Worm (Caenorhabditis elegans): ENCODE measurements around the gene str-178.
A peak's percentile ranks its signal among the peaks of the same experiment; 100 is the strongest.

The str-178 gene

ce11 chrV:12728062-12728665 lies 11.8 kb upstream of the str-178 start, which contains the start of the genes rpl-28 and mrpl-49 (continued):
- TF ChIP-seq lin-35 (GFP tag; optimal IDR thresholded peaks at IDR 0.05), result peak in 1 of 3 experiments; percentile 76
- TF ChIP-seq attf-5 (GFP tag; optimal IDR thresholded peaks at IDR 0.05), result peak; percentile 95
- peak; percentile 99 for TF ChIP-seq attf-3 (GFP tag; conservative IDR thresholded peaks at IDR 0.05)
- peak; percentile 56 for TF ChIP-seq lsl-1 (GFP tag; optimal IDR thresholded peaks at IDR 0.05)
- no peak for TF ChIP-seq T07F8.4 (tag; optimal IDR thresholded peaks at IDR 0.05)
- TF ChIP-seq B0019.2 (GFP tag; conservative IDR thresholded peaks at IDR 0.05), result 0 out of 2 replicates have a peak, but pooled peaks have one; percentile 25
- TF ChIP-seq D2030.7 (GFP tag; IDR thresholded peaks at IDR 0.05), result peak; percentile 42; the same call in 1 of the 2 replicates
- TF ChIP-seq hmg-1.2 (GFP tag; IDR thresholded peaks at IDR 0.05), result peak; percentile 52

- TF ChIP-seq repo-1 (tag; optimal IDR thresholded peaks at IDR 0.05), result no peak
- peak in 1 of 3 experiments; percentile 5 for TF ChIP-seq lin-35 (GFP tag; optimal IDR thresholded peaks at IDR 0.05)
- peak; percentile 54; the same call in 1 of the 2 replicates for TF ChIP-seq madf-6 (GFP tag; IDR thresholded peaks at IDR 0.05)
- TF ChIP-seq nfyb-1 (GFP tag; IDR thresholded peaks at IDR 0.05), result 0 out of 2 replicates have a peak, but pooled peaks have one; percentile 29
- TF ChIP-seq ekl-4 (GFP tag; IDR thresholded peaks at IDR 0.05), result 0 out of 2 replicates have a peak, but pooled peaks have one; percentile 34
- peak; percentile 51 for TF ChIP-seq B0336.3 (GFP tag; IDR thresholded peaks at IDR 0.05)
- TF ChIP-seq madf-8 (GFP tag; conservative IDR thresholded peaks at IDR 0.05), result no peak
- peak; percentile 9 for TF ChIP-seq lin-54 (GFP tag; optimal IDR thresholded peaks at IDR 0.05)
Measured at ce11 chrV:12727104-12727637, 10.8 kb upstream of the str-178 start, which contains the start of gene R11D1.13. TSS of gene R11D1.13 (plus strand) at chrV:12727154.

DNA sequence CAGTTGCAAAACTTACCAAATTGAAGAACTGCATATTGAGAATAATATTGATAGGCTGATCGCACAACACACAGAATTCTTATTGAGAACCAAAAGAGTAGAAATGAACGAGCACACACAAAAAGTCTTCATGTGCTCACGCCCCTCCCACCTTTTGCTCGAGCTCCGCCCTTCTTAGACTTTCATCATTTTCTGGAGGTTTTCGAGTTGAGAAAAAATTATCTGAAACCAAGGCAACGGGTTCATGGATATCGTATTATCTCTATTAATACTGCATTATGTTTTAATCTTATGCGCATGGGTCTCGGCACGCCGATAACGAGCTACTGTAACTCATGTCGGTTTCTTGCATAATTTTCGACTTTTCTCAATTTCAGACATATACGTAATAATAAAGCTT lies 9.5 kb upstream of the str-178 start, which contains the start of gene R11D1.12:
Gene R11D1.12, minus strand, starts transcription at position 101 of the 400 bp plus-strand sequence.
- TF ChIP-seq madf-10 (tag; optimal IDR thresholded peaks at IDR 0.05), result no peak
- no peak for TF ChIP-seq B0336.3 (GFP tag; IDR thresholded peaks at IDR 0.05)
- TF ChIP-seq rec-8 (tag; optimal IDR thresholded peaks at IDR 0.05), result no peak
- no peak for TF ChIP-seq F22D6.2 (tag; optimal IDR thresholded peaks at IDR 0.05)
- no peak for TF ChIP-seq tbp1 (GFP tag; optimal IDR thresholded peaks at IDR 0.05)
- no peak for TF ChIP-seq Y67H2A.10 (GFP tag; conservative IDR thresholded peaks at IDR 0.05)
- no peak for TF ChIP-seq T26A5.8 (tag; optimal IDR thresholded peaks at IDR 0.05)
- no peak for TF ChIP-seq lin-54 (GFP tag; optimal IDR thresholded peaks at IDR 0.05)
- no peak for TF ChIP-seq ets-4 (GFP tag; optimal IDR thresholded peaks at IDR 0.05)
- TF ChIP-seq B0261.1 (tag; optimal IDR thresholded peaks at IDR 0.05), result no peak
- no peak for TF ChIP-seq akir-1 (GFP tag; optimal IDR thresholded peaks at IDR 0.05)
- TF ChIP-seq C17E4.6 (GFP tag; IDR thresholded peaks at IDR 0.05), result no peak
- TF ChIP-seq F37B4.10 (GFP tag; IDR thresholded peaks at IDR 0.05), result no peak
- no peak for TF ChIP-seq bed-2 (GFP tag; IDR thresholded peaks at IDR 0.05)
- TF ChIP-seq rcor-1 (GFP tag; IDR thresholded peaks at IDR 0.05), result no peak
- no peak for TF ChIP-seq F23B12.7 (tag; optimal IDR thresholded peaks at IDR 0.05; ENCODE audit: insufficient read depth)
- no peak for TF ChIP-seq tlf-1 (GFP tag; optimal IDR thresholded peaks at IDR 0.05)
- no peak for TF ChIP-seq egl-44 (GFP tag; IDR thresholded peaks at IDR 0.05)
- no peak for TF ChIP-seq mel-28 (tag; optimal IDR thresholded peaks at IDR 0.05; ENCODE audit: borderline replicate concordance)
- TF ChIP-seq D2030.7 (GFP tag; IDR thresholded peaks at IDR 0.05), result no peak

DNA sequence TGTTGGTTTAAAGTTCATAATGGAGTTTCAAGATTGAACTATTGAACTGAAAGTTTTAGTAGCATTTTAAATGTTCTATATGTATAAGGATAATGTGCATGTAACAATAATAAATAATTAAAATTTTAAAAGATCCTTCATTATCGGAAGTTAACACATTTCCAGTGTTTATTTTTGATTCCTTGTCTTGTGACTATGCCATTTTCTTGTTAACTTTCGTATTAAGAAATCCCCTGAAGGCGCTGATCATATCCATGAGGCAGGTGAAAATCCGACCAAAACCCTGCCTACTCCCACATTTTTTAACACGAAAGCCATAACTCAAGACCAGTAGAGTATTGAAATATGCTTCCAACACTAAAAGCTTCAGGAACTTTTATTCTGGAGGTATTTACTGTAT lies 3.4 kb upstream of the str-178 start, which contains the start of gene R11D1.7:
Gene R11D1.7, plus strand, starts transcription at position 301 of the 400 bp plus-strand sequence.
- TF ChIP-seq let-607 (tag; optimal IDR thresholded peaks at IDR 0.05), result no peak
- no peak for TF ChIP-seq pbrm-1 (GFP tag; IDR thresholded peaks at IDR 0.05)
- no peak for TF ChIP-seq lin-40 (tag; optimal IDR thresholded peaks at IDR 0.05)
- no peak for TF ChIP-seq mcd-1 (GFP tag; IDR thresholded peaks at IDR 0.05)
- TF ChIP-seq dox-1 (GFP tag; IDR thresholded peaks at IDR 0.05), result no peak
- no peak for TF ChIP-seq attf-6 (GFP tag; IDR thresholded peaks at IDR 0.05)
- TF ChIP-seq T07F8.4 (tag; optimal IDR thresholded peaks at IDR 0.05), result no peak
- no peak for TF ChIP-seq ceh-58 (GFP tag; IDR thresholded peaks at IDR 0.05)
- TF ChIP-seq lsy-27 (tag; optimal IDR thresholded peaks at IDR 0.05; ENCODE audit: borderline replicate concordance, insufficient read depth), result no peak
- no peak for TF ChIP-seq K11D2.4 (GFP tag; IDR thresholded peaks at IDR 0.05)
- no peak for TF ChIP-seq F52B5.7 (tag; optimal IDR thresholded peaks at IDR 0.05)
- TF ChIP-seq mxl-1 (tag; optimal IDR thresholded peaks at IDR 0.05), result no peak

All from whole organism, young adult.